Worm (Caenorhabditis elegans): ENCODE results near the gene C55C3.6.
A peak's percentile ranks its signal among the peaks of the same experiment; 100 is the strongest.

Gene C55C3.6

ce11 chrIV:5731597-5731996 is 48.6 kb downstream of the C55C3.6 start, which contains the start of gene H35B03.2:
Gene H35B03.2, minus strand, starts transcription at chrIV:5731674.
- no peak for TF ChIP-seq fkh-3 (tag; optimal IDR thresholded peaks at IDR 0.05)
- TF ChIP-seq zim-3 (tag; optimal IDR thresholded peaks at IDR 0.05) = no peak
- no peak for TF ChIP-seq F52B5.7 (tag; optimal IDR thresholded peaks at IDR 0.05)
- peak; percentile 52 for TF ChIP-seq snpc-4 (GFP tag; optimal IDR thresholded peaks at IDR 0.05)
- peak in 3 of 4 experiments; percentile 80 to 86 (median 83) for TF ChIP-seq snpc-4 (tag; optimal IDR thresholded peaks at IDR 0.05)
- TF ChIP-seq snpc-1.1 (tag; optimal IDR thresholded peaks at IDR 0.05; ENCODE audit: insufficient read depth) = no peak
- no peak for TF ChIP-seq Y67H2A.10 (GFP tag; conservative IDR thresholded peaks at IDR 0.05)
- peak; percentile 57 for TF ChIP-seq F23B12.7 (tag; optimal IDR thresholded peaks at IDR 0.05; ENCODE audit: insufficient read depth)
- TF ChIP-seq lin-54 (GFP tag; optimal IDR thresholded peaks at IDR 0.05) = peak; percentile 92
- peak in 2 of 3 experiments; percentile 14 to 92 for TF ChIP-seq lin-35 (GFP tag; optimal IDR thresholded peaks at IDR 0.05)
- no peak for TF ChIP-seq ceh-40 (GFP tag; IDR thresholded peaks at IDR 0.05)
- no peak for TF ChIP-seq lin-40 (tag; optimal IDR thresholded peaks at IDR 0.05)
- no peak for TF ChIP-seq hmg-20 (GFP tag; IDR thresholded peaks at IDR 0.05)
- TF ChIP-seq dpff-1 (tag; optimal IDR thresholded peaks at IDR 0.05) = no peak
- no peak for TF ChIP-seq hrde-1 (tag; optimal IDR thresholded peaks at IDR 0.05; ENCODE audit: borderline replicate concordance)
- peak; percentile 97 for TF ChIP-seq attf-3 (GFP tag; conservative IDR thresholded peaks at IDR 0.05)
- TF ChIP-seq mcd-1 (GFP tag; IDR thresholded peaks at IDR 0.05) = no peak
- TF ChIP-seq F39B2.1 (GFP tag; IDR thresholded peaks at IDR 0.05) = no peak
- TF ChIP-seq Y53F4B.3 (GFP tag; IDR thresholded peaks at IDR 0.05) = no peak
- TF ChIP-seq efl-1 (GFP tag; optimal IDR thresholded peaks at IDR 0.05) = peak; percentile 72
- no peak for TF ChIP-seq nhr-120 (GFP tag; IDR thresholded peaks at IDR 0.05)
- peak; percentile 79 for TF ChIP-seq dpl-1 (GFP tag; optimal IDR thresholded peaks at IDR 0.05)
- no peak for TF ChIP-seq hlh-12 (tag; optimal IDR thresholded peaks at IDR 0.05)
- no peak for TF ChIP-seq ceh-91 (GFP tag; IDR thresholded peaks at IDR 0.05)
